Fruit fly (Drosophila melanogaster): ENCODE measurements around the gene Dd.
A peak's percentile ranks its signal among the peaks of the same experiment; 100 is the strongest.

Gene Dd

dm6 chrX:21362878-21363277 lies 39.1 kb upstream of the Dd start, which contains the start of the genes bbx and waw (continued):
- TF ChIP-seq CG8765 (GFP tag; IDR thresholded peaks at IDR 0.05) (no peak), CG4282 (GFP tag; optimal IDR thresholded peaks at IDR 0.05) (no peak), CG6272 (GFP tag; IDR thresholded peaks at IDR 0.05) (no peak), br (optimal IDR thresholded peaks at IDR 0.05) (no peak), tin (GFP tag; optimal IDR thresholded peaks at IDR 0.05) (no peak), CG17912 (GFP tag; optimal IDR thresholded peaks at IDR 0.05) (peak; percentile 66), lbe (GFP tag; optimal IDR thresholded peaks at IDR 0.05) (no peak), CG42726 (GFP tag; IDR thresholded peaks at IDR 0.05; ENCODE audit: partially characterized antibody) (no peak), Deaf1 (tag; optimal IDR thresholded peaks at IDR 0.05) (no peak), sc (optimal IDR thresholded peaks at IDR 0.05) (no peak), sc (GFP tag; optimal IDR thresholded peaks at IDR 0.05) (no peak), H15 (GFP tag; IDR thresholded peaks at IDR 0.05) (no peak), mirr (GFP tag; optimal IDR thresholded peaks at IDR 0.05) (peak; percentile 54), dimm (GFP tag; IDR thresholded peaks at IDR 0.05) (no peak), yki (optimal IDR thresholded peaks at IDR 0.05) (no peak), sr (GFP tag; IDR thresholded peaks at IDR 0.05) (no peak), p53 (GFP tag; optimal IDR thresholded peaks at IDR 0.05) (no peak), CG10565 (GFP tag; optimal IDR thresholded peaks at IDR 0.05) (no peak), CG10274 (GFP tag; optimal IDR thresholded peaks at IDR 0.05) (no peak), ranshi (GFP tag; IDR thresholded peaks at IDR 0.05) (no peak), CG9876 (GFP tag; optimal IDR thresholded peaks at IDR 0.05) (no peak), CG5245 (GFP tag; optimal IDR thresholded peaks at IDR 0.05) (no peak), CG3847 (GFP tag; IDR thresholded peaks at IDR 0.05) (peak; percentile 27; the same call in 1 of the 2 replicates), Dad (GFP tag; optimal IDR thresholded peaks at IDR 0.05) (no peak), klu (GFP tag; IDR thresholded peaks at IDR 0.05) (no peak), Bdp1 (GFP tag; optimal IDR thresholded peaks at IDR 0.05) (no peak), Chrac-16 (GFP tag; optimal IDR thresholded peaks at IDR 0.05) (no peak), sim (GFP tag; IDR thresholded peaks at IDR 0.05) (no peak), CG17186 (GFP tag; optimal IDR thresholded peaks at IDR 0.05) (no peak), CG11695 (GFP tag; IDR thresholded peaks at IDR 0.05) (no peak), phol (tag; optimal IDR thresholded peaks at IDR 0.05) (peak; percentile 46), MTF-1 (GFP tag; optimal IDR thresholded peaks at IDR 0.05; ENCODE audit: borderline replicate concordance) (peak; percentile 11), CG6765 (GFP tag; optimal IDR thresholded peaks at IDR 0.05) (no peak), CG33557 (GFP tag; optimal IDR thresholded peaks at IDR 0.05) (peak; percentile 45), Sry-δ (GFP tag; optimal IDR thresholded peaks at IDR 0.05) (peak; percentile 7), nerfin-1 (tag; optimal IDR thresholded peaks at IDR 0.05) (peak; percentile 24), CG34422 (GFP tag; IDR thresholded peaks at IDR 0.05) (peak; percentile 81; the same call in 1 of the 3 replicates), CG13287 (GFP tag; IDR thresholded peaks at IDR 0.05; ENCODE audit: partially characterized antibody) (peak; percentile 29; the same call in 1 of the 2 replicates), CG18476 (GFP tag; optimal IDR thresholded peaks at IDR 0.05) (no peak), pfk (GFP tag; optimal IDR thresholded peaks at IDR 0.05) (no peak), lilli (GFP tag; optimal IDR thresholded peaks at IDR 0.05) (no peak), Rx (GFP tag; IDR thresholded peaks at IDR 0.05) (no peak), NC2β (GFP tag; optimal IDR thresholded peaks at IDR 0.05) (no peak), CG2678 (tag; optimal IDR thresholded peaks at IDR 0.05) (no peak), CG31224 (GFP tag; IDR thresholded peaks at IDR 0.05) (no peak), CG9609 (GFP tag; optimal IDR thresholded peaks at IDR 0.05) (no peak), corto (GFP tag; optimal IDR thresholded peaks at IDR 0.05) (no peak), CG2129 (GFP tag; IDR thresholded peaks at IDR 0.05; ENCODE audit: partially characterized antibody) (no peak), fd102C (GFP tag; optimal IDR thresholded peaks at IDR 0.05) (no peak), Hey (tag; optimal IDR thresholded peaks at IDR 0.05) (no peak), BtbVII (GFP tag; optimal IDR thresholded peaks at IDR 0.05) (no peak), toy (GFP tag; IDR thresholded peaks at IDR 0.05) (no peak), Antp (GFP tag; optimal IDR thresholded peaks at IDR 0.05) (no peak)

Measured in whole organism, embryonic.